Worm (Caenorhabditis elegans): ENCODE data around the gene R11F4.1.

- TF ChIP-seq cog-1 (tag; optimal IDR thresholded peaks at IDR 0.05) (no peak), ztf-29 (GFP tag; IDR thresholded peaks at IDR 0.05) (no peak), ztf-23 (GFP tag; IDR thresholded peaks at IDR 0.05) (no peak), klf-2 (GFP tag; conservative IDR thresholded peaks at IDR 0.05) (no peak)
These were observed 20.7 kb upstream of the R11F4.1 start for ce11 chrII:4071075-4071474.
